Worm (Caenorhabditis elegans): Measurements from ENCODE around the gene Y69A2AR.51.
A peak's percentile ranks its signal among the peaks of the same experiment; 100 is the strongest.

The Y69A2AR.51 gene

ce11 chrIV:2607513-2608101 is 35.4 kb downstream of the Y69A2AR.51 start, which contains the start of gene vamp-7 (continued):
- TF ChIP-seq tlf-1 (GFP tag; optimal IDR thresholded peaks at IDR 0.05) (peak; percentile 55), attf-6 (GFP tag; IDR thresholded peaks at IDR 0.05) (peak; percentile 56; the same call in 1 of the 2 replicates), Y53G8AR.9 (GFP tag; conservative IDR thresholded peaks at IDR 0.05) (no peak), hrde-1 (tag; optimal IDR thresholded peaks at IDR 0.05; ENCODE audit: borderline replicate concordance) (peak; percentile 13), rec-8 (tag; optimal IDR thresholded peaks at IDR 0.05) (no peak), xnd-1 (tag; optimal IDR thresholded peaks at IDR 0.05) (peak; percentile 91), lag-1 (GFP tag; IDR thresholded peaks at IDR 0.05) (no peak), nfyb-1 (GFP tag; IDR thresholded peaks at IDR 0.05) (no peak), hsf-1 (GFP tag; IDR thresholded peaks at IDR 0.05) (peak; percentile 65), F10E7.11 (tag; optimal IDR thresholded peaks at IDR 0.05) (peak; percentile 49), ztf-25 (GFP tag; IDR thresholded peaks at IDR 0.05) (0 out of 2 replicates have a peak, but pooled peaks have one; percentile 29), nhr-80 (tag; optimal IDR thresholded peaks at IDR 0.05) (no peak), akir-1 (GFP tag; optimal IDR thresholded peaks at IDR 0.05) (no peak), rcor-1 (GFP tag; IDR thresholded peaks at IDR 0.05) (0 out of 2 replicates have a peak, but pooled peaks have one; percentile 18), unc-130 (GFP tag; optimal IDR thresholded peaks at IDR 0.05) (no peak), lin-26 (GFP tag; IDR thresholded peaks at IDR 0.05) (0 out of 2 replicates have a peak, but pooled peaks have one; percentile 14), Y67H2A.10 (GFP tag; conservative IDR thresholded peaks at IDR 0.05) (no peak), bed-1 (GFP tag; IDR thresholded peaks at IDR 0.05) (0 out of 2 replicates have a peak, but pooled peaks have one; percentile 71), B0336.3 (GFP tag; IDR thresholded peaks at IDR 0.05) (0 out of 2 replicates have a peak, but pooled peaks have one; percentile 15), athp-1 (tag; optimal IDR thresholded peaks at IDR 0.05) (peak; percentile 49), snpc-1.1 (tag; optimal IDR thresholded peaks at IDR 0.05; ENCODE audit: insufficient read depth) (no peak), F33H1.4 (GFP tag; IDR thresholded peaks at IDR 0.05) (peak; percentile 91), ceh-91 (GFP tag; IDR thresholded peaks at IDR 0.05) (peak; percentile 53; the same call in 1 of the 2 replicates), hmg-1.2 (GFP tag; IDR thresholded peaks at IDR 0.05) (peak; percentile 24; the same call in 1 of the 2 replicates), attf-3 (GFP tag; conservative IDR thresholded peaks at IDR 0.05) (peak; percentile 55; the same call in 1 of the 2 replicates), snpc-3.4 (tag; optimal IDR thresholded peaks at IDR 0.05) (peak; percentile 59), aptf-3 (GFP tag; IDR thresholded peaks at IDR 0.05) (no peak)

ce11 chrIV:2610409-2610808 is 38.2 kb downstream of the Y69A2AR.51 start, which contains the start of gene Y69A2AR.32:
Gene Y69A2AR.32 (plus strand): TSS chrIV:2610436.
- no peak for TF ChIP-seq Y79H2A.3 (GFP tag; conservative IDR thresholded peaks at IDR 0.05)
- TF ChIP-seq nfyb-1 (GFP tag; IDR thresholded peaks at IDR 0.05), result 0 out of 2 replicates have a peak, but pooled peaks have one; percentile 14
- no peak for TF ChIP-seq nhr-80 (tag; optimal IDR thresholded peaks at IDR 0.05)
- peak; percentile 45 for TF ChIP-seq zim-3 (tag; optimal IDR thresholded peaks at IDR 0.05)
- TF ChIP-seq B0261.1 (tag; optimal IDR thresholded peaks at IDR 0.05), result no peak
- TF ChIP-seq ceh-58 (GFP tag; IDR thresholded peaks at IDR 0.05), result no peak
- no peak for TF ChIP-seq lin-54 (GFP tag; optimal IDR thresholded peaks at IDR 0.05)
- no peak for TF ChIP-seq madf-6 (GFP tag; IDR thresholded peaks at IDR 0.05)
- no peak for TF ChIP-seq bed-2 (GFP tag; IDR thresholded peaks at IDR 0.05)
- TF ChIP-seq egrh-3 (GFP tag; IDR thresholded peaks at IDR 0.05), result peak; percentile 30; the same call in 1 of the 2 replicates
- peak; percentile 52; the same call in 1 of the 2 replicates for TF ChIP-seq B0336.3 (GFP tag; IDR thresholded peaks at IDR 0.05)
- TF ChIP-seq repo-1 (tag; optimal IDR thresholded peaks at IDR 0.05), result no peak
- TF ChIP-seq unc-130 (GFP tag; optimal IDR thresholded peaks at IDR 0.05), result no peak
- TF ChIP-seq ceh-27 (GFP tag; optimal IDR thresholded peaks at IDR 0.05), result no peak
- TF ChIP-seq nfya-1 (tag; optimal IDR thresholded peaks at IDR 0.05; ENCODE audit: borderline replicate concordance, insufficient read depth), result no peak
- TF ChIP-seq cebp-1 (GFP tag; IDR thresholded peaks at IDR 0.05), result no peak
- peak; percentile 5 for TF ChIP-seq cebp-1 (tag; optimal IDR thresholded peaks at IDR 0.05)
- TF ChIP-seq madf-3 (GFP tag; IDR thresholded peaks at IDR 0.05), result peak; percentile 80; the same call in 1 of the 2 replicates
- TF ChIP-seq zfh-2 (GFP tag; conservative IDR thresholded peaks at IDR 0.05), result peak; percentile 74; the same call in 1 of the 2 replicates
- no peak for TF ChIP-seq hmg-1.2 (GFP tag; IDR thresholded peaks at IDR 0.05)
- no peak for TF ChIP-seq sptf-2 (GFP tag; optimal IDR thresholded peaks at IDR 0.05)
